Worm (Caenorhabditis elegans): Measurements from ENCODE around the gene cct-4.

The cct-4 gene

ce11 chrII:8263562-8263961 is 19.9 kb upstream of the cct-4 start:
- no peak for TF ChIP-seq Y95B8A.8 (GFP tag; IDR thresholded peaks at IDR 0.05)
- peak; percentile 30 for TF ChIP-seq ztf-26 (tag; optimal IDR thresholded peaks at IDR 0.05)
- peak; percentile 47 for TF ChIP-seq nhr-80 (tag; optimal IDR thresholded peaks at IDR 0.05)

- TF ChIP-seq lag-1 (GFP tag; IDR thresholded peaks at IDR 0.05) (no peak), B0035.1 (tag; optimal IDR thresholded peaks at IDR 0.05) (no peak), let-607 (tag; optimal IDR thresholded peaks at IDR 0.05) (no peak), unc-62 (GFP tag; optimal IDR thresholded peaks at IDR 0.05) (no peak), cebp-1 (GFP tag; IDR thresholded peaks at IDR 0.05) (no peak), cebp-1 (tag; optimal IDR thresholded peaks at IDR 0.05) (no peak), snpc-3.4 (tag; optimal IDR thresholded peaks at IDR 0.05) (no peak), unc-130 (GFP tag; optimal IDR thresholded peaks at IDR 0.05) (no peak), T07F8.4 (tag; optimal IDR thresholded peaks at IDR 0.05) (no peak), ZK185.1 (tag; optimal IDR thresholded peaks at IDR 0.05; ENCODE audit: poor library complexity, severe bottlenecking) (no peak), Y53F4B.3 (GFP tag; IDR thresholded peaks at IDR 0.05) (no peak), aptf-2 (GFP tag; conservative IDR thresholded peaks at IDR 0.05) (no peak), ama-1 (optimal IDR thresholded peaks at IDR 0.05) (no peak), ama-1 (GFP tag; optimal IDR thresholded peaks at IDR 0.05) (no peak), zim-3 (tag; optimal IDR thresholded peaks at IDR 0.05) (no peak), F57C9.4 (tag; optimal IDR thresholded peaks at IDR 0.05) (no peak), C06A6.2 (GFP tag; conservative IDR thresholded peaks at IDR 0.05) (no peak), sptf-2 (GFP tag; optimal IDR thresholded peaks at IDR 0.05) (no peak), pbrm-1 (GFP tag; IDR thresholded peaks at IDR 0.05) (no peak), ceh-40 (GFP tag; IDR thresholded peaks at IDR 0.05) (no peak)
Observed at ce11 chrII:8264619-8265018, 18.8 kb upstream of the cct-4 start, which contains the start of gene srdh-1. srdh-1 (plus strand) TSS chrII:8264661.

- TF ChIP-seq nhr-80 (tag; optimal IDR thresholded peaks at IDR 0.05) (peak; percentile 79), C06A6.2 (GFP tag; conservative IDR thresholded peaks at IDR 0.05) (no peak), dox-1 (GFP tag; IDR thresholded peaks at IDR 0.05) (peak; percentile 44; the same call in 1 of the 2 replicates)
Observed at ce11 chrII:8266559-8266958, 16.9 kb upstream of the cct-4 start.

- TF ChIP-seq lin-26 (GFP tag; IDR thresholded peaks at IDR 0.05) = 0 out of 2 replicates have a peak, but pooled peaks have one; percentile 64
- no peak for TF ChIP-seq F23B12.7 (tag; optimal IDR thresholded peaks at IDR 0.05; ENCODE audit: insufficient read depth)
Observed at ce11 chrII:8267679-8268078, 15.8 kb upstream of the cct-4 start.

ce11 chrII:8269351-8269750 is 14.1 kb upstream of the cct-4 start, which contains the start of gene K01C8.2:
K01C8.2 (minus strand) TSS chrII:8269451.
- TF ChIP-seq nhr-179 (tag; optimal IDR thresholded peaks at IDR 0.05) (no peak), madf-3 (GFP tag; IDR thresholded peaks at IDR 0.05) (no peak), aptf-2 (GFP tag; conservative IDR thresholded peaks at IDR 0.05) (no peak), fkh-3 (tag; optimal IDR thresholded peaks at IDR 0.05) (no peak), F23B12.7 (tag; optimal IDR thresholded peaks at IDR 0.05; ENCODE audit: insufficient read depth) (no peak), dpl-1 (GFP tag; optimal IDR thresholded peaks at IDR 0.05) (no peak), ceh-100 (GFP tag; IDR thresholded peaks at IDR 0.05) (no peak)

All from whole organism, young adult.